Fruit fly (Drosophila melanogaster): Measurements from ENCODE around the gene CG44405.

dm6 chr2L:16321872-16322631 is 20.1 kb downstream of the CG44405 start:
- no peak for TF ChIP-seq CG8478 (optimal IDR thresholded peaks at IDR 0.05)
- no peak for TF ChIP-seq usp (GFP tag; optimal IDR thresholded peaks at IDR 0.05)
- no peak for TF ChIP-seq EcR (GFP tag; optimal IDR thresholded peaks at IDR 0.05)
